Fruit fly (Drosophila melanogaster): Measurements from ENCODE around the gene hfp.

DNA sequence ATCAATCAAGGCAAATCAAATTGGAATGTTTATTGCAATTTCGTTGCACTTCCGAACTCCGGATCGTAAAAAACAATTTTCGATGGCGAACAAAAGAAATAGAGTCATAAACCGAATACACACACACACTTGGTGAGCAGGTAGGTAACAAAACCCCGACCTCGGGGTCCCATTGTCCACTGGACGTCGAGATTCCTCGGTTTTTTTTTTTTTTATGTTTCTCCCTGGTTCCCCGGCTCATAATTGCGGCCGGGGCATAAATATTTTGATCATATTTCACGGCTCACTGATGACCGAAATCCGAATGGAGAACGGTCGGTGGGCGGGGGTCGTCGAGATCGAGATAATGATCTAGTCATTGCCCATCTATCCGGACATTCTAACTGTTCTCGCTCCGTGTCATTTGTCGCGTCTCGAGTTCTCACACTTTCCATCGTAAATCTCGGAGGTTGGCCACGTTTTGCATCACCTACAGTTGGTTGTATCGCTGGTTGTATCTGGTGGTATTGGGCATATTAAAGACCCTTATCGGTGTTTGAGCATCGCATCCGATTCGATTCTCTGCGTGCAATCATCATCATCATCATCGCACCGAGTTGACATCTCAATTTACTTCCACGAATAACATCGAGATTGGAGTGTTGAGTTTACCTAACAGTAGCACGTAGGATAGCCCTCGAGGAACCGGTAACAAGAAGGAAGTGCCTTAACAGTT lies 54.4 kb downstream of the hfp start:
- TF ChIP-seq CG8478 (optimal IDR thresholded peaks at IDR 0.05) (no peak), Dll (optimal IDR thresholded peaks at IDR 0.05) (no peak), EcR (GFP tag; optimal IDR thresholded peaks at IDR 0.05) (no peak), usp (GFP tag; optimal IDR thresholded peaks at IDR 0.05) (no peak)

All from whole organism.